Fruit fly (Drosophila melanogaster) whole organism, embryonic: ENCODE measurements around the gene CG32163.

Source experiments
- CG10565 ChIP-seq: fragments of 200-800 bp; sonication (Bioruptor generic); optimal IDR thresholded peaks from 3 replicates; lab custom pipeline; 2016; ENCODE audit warnings: missing biosample characterization, mild to moderate bottlenecking, missing genetic modification characterization
- CG12391 ChIP-seq: fragments of 200-800 bp; sonication (Bioruptor generic); optimal IDR thresholded peaks from 3 replicates; lab custom pipeline; 2018; ENCODE audit warnings: missing biosample characterization, mild to moderate bottlenecking, missing genetic modification characterization, moderate library complexity
- CG32532 ChIP-seq: fragments of 200-800 bp; sonication (Bioruptor generic); IDR thresholded peaks from 2 replicates; pipeline ENCODE4 v1.3.6; 2022; ENCODE audit warnings: missing biosample characterization, missing genetic modification characterization
- CG8359 ChIP-seq: fragments of 200-800 bp; sonication (Bioruptor generic); optimal IDR thresholded peaks from 2 replicates; lab custom pipeline; 2017; ENCODE audit warnings: missing biosample characterization, mild to moderate bottlenecking, missing genetic modification characterization, borderline replicate concordance
- H15 ChIP-seq: fragments of 200-800 bp; sonication (Bioruptor generic); IDR thresholded peaks from 3 replicates; pipeline ENCODE4 v1.3.6; 2022; ENCODE audit warnings: missing biosample characterization, missing genetic modification characterization
- TFAM ChIP-seq: fragments of 200-800 bp; sonication (Bioruptor generic); optimal IDR thresholded peaks from 2 replicates; lab custom pipeline; 2017; ENCODE audit warnings: missing biosample characterization, missing genetic modification characterization, inconsistent platforms
- cad ChIP-seq: fragments of >200 bp; optimal IDR thresholded peaks from 2 replicates; lab custom pipeline; 2017; ENCODE audit warnings: missing biosample characterization, missing genetic modification characterization
- lbe ChIP-seq: fragments of 200-800 bp; sonication (Bioruptor generic); optimal IDR thresholded peaks from 2 replicates; lab custom pipeline; 2016; ENCODE audit warnings: missing biosample characterization, mild to moderate bottlenecking, missing genetic modification characterization
- sens ChIP-seq: fragments of 200-800 bp; sonication (Bioruptor generic); peaks from one replicate; lab custom pipeline; 2016; ENCODE audit warnings: missing biosample characterization, missing genetic modification characterization
- ttk ChIP-seq: fragments of 200-800 bp; sonication (Bioruptor generic); IDR thresholded peaks from 2 replicates; pipeline ENCODE4 v2.1.2; 2022; ENCODE audit warnings: missing biosample characterization, missing genetic modification characterization

dm6 chr3L:16563361-16563760 lies 23.6 kb upstream of the CG32163 start:
- TF ChIP-seq CG12391 (no peak), H15 (GFP tag; lab: Robert Waterston, UW) (no peak), ttk (GFP tag; lab: Robert Waterston, UW) (no peak), cad (GFP tag; lab: Kevin White, UChicago) (no peak), sens (GFP tag; lab: Kevin White, UChicago) (no peak), lbe (GFP tag; lab: Kevin White, UChicago) (no peak), CG32532 (GFP tag; lab: Robert Waterston, UW) (peak; percentile 49; the same call in 1 of the 2 replicates), CG8359 (no peak), TFAM (GFP tag; lab: Kevin White, UChicago) (no peak), CG10565 (GFP tag; lab: Kevin White, UChicago) (no peak)
